Worm (Caenorhabditis elegans): ENCODE measurements around the gene srh-127.

ce11 chrV:2943859-2944258 is 50.8 kb downstream of the srh-127 start, which contains the start of gene srw-137:
- no peak for TF ChIP-seq W03F9.2 (tag; optimal IDR thresholded peaks at IDR 0.05)
- no peak for TF ChIP-seq him-1 (tag; optimal IDR thresholded peaks at IDR 0.05)

Measured in whole organism, L4/young adult.